Worm (Caenorhabditis elegans) whole organism, L4/young adult: ENCODE measurements around the gene mut-15.

Source experiments
- W03F9.2 ChIP-seq: fragments of 150-350 bp; optimal IDR thresholded peaks from 2 replicates; lab custom pipeline; 2014; ENCODE audit warnings: missing biosample characterization, missing genetic modification characterization
- dao-5 ChIP-seq: sonication (generic microtip); optimal IDR thresholded peaks from 2 replicates; lab custom pipeline; 2016; ENCODE audit warnings: missing genotype, missing genetic modification characterization, moderate library complexity, missing compliant biosample characterization
- him-1 ChIP-seq: sonication (generic microtip); optimal IDR thresholded peaks from 2 replicates; lab custom pipeline; 2016; ENCODE audit warnings: missing genotype, missing genetic modification reagents, missing genetic modification characterization, missing compliant biosample characterization

- no peak for TF ChIP-seq him-1
- no peak for TF ChIP-seq dao-5 (tag; lab: Kevin White, UChicago)
- no peak for TF ChIP-seq W03F9.2 (tag; lab: Kevin White, UChicago)
Observed at ce11 chrV:15020229-15020628, 17.9 kb downstream of the mut-15 start, which contains the start of gene F14H8.2.
